Fruit fly (Drosophila melanogaster) ovary, adult (tissue): Measurements from ENCODE around the gene CG31673.
A peak's percentile ranks its signal among the peaks of the same experiment; 100 is the strongest.

Source experiments
- CG17801 ChIP-seq: fragments of 200-800 bp; optimal IDR thresholded peaks from 2 replicates; lab custom pipeline; 2019; ENCODE audit warnings: missing biosample characterization, mild to moderate bottlenecking, missing genetic modification characterization, moderate library complexity; ENCODE audit not compliant: partially characterized antibody

The CG31673 gene

dm6 chr2L:20840006-20840405 lies 10.6 kb downstream of the CG31673 start:
- no peak for TF ChIP-seq CG17801 (GFP tag; lab: Kevin White, UChicago)

- TF ChIP-seq CG17801 (GFP tag; lab: Kevin White, UChicago) = no peak
Observed at dm6 chr2L:20840462-20841038, 11.1 kb downstream of the CG31673 start, which contains the start of gene CG31676. Gene CG31676, plus strand, starts transcription at chr2L:20840750.

- no peak for TF ChIP-seq CG17801 (GFP tag; lab: Kevin White, UChicago)
Observed at dm6 chr2L:20844381-20844780, 15.0 kb downstream of the CG31673 start.

dm6 chr2L:20849000-20849399 lies 19.6 kb downstream of the CG31673 start, which contains the start of gene CG14402:
Gene CG14402, plus strand, starts transcription at chr2L:20849300.
- TF ChIP-seq CG17801 (GFP tag; lab: Kevin White, UChicago) = no peak

- TF ChIP-seq CG17801 (GFP tag; lab: Kevin White, UChicago) = no peak
Observed at dm6 chr2L:20851592-20851991, 22.2 kb downstream of the CG31673 start.

- no peak for TF ChIP-seq CG17801 (GFP tag; lab: Kevin White, UChicago)
Observed at dm6 chr2L:20852092-20852628, 22.8 kb downstream of the CG31673 start, which contains the start of gene twit. Gene twit, plus strand, starts transcription at chr2L:20852578.

- no peak for TF ChIP-seq CG17801 (GFP tag; lab: Kevin White, UChicago)
Observed at dm6 chr2L:20857791-20858190, 28.4 kb downstream of the CG31673 start, which contains the start of gene CG14400. Gene CG14400, minus strand, starts transcription at chr2L:20857891.

dm6 chr2L:20858371-20859340 lies 29.2 kb downstream of the CG31673 start, which contains the start of gene bero:
Gene bero, plus strand, starts transcription at chr2L:20858695.
- TF ChIP-seq CG17801 (GFP tag; lab: Kevin White, UChicago) = no peak

dm6 chr2L:20864764-20865265 lies 35.4 kb downstream of the CG31673 start, which contains the start of gene CG9338:
Gene CG9338, plus strand, starts transcription at chr2L:20865215.
- peak; percentile 73 for TF ChIP-seq CG17801 (GFP tag; lab: Kevin White, UChicago)

dm6 chr2L:20867381-20867780 lies 38.0 kb downstream of the CG31673 start, which contains the start of gene CG31675:
Gene CG31675, plus strand, starts transcription at chr2L:20867755.
- no peak for TF ChIP-seq CG17801 (GFP tag; lab: Kevin White, UChicago)

- no peak for TF ChIP-seq CG17801 (GFP tag; lab: Kevin White, UChicago)
Observed at dm6 chr2L:20868921-20869320, 39.5 kb downstream of the CG31673 start.

- no peak for TF ChIP-seq CG17801 (GFP tag; lab: Kevin White, UChicago)
Observed at dm6 chr2L:20869804-20870295, 40.4 kb downstream of the CG31673 start, which contains the start of gene CG14401. Gene CG14401, plus strand, starts transcription at chr2L:20869854.

- no peak for TF ChIP-seq CG17801 (GFP tag; lab: Kevin White, UChicago)
Observed at dm6 chr2L:20874514-20874913, 45.1 kb downstream of the CG31673 start.

- TF ChIP-seq CG17801 (GFP tag; lab: Kevin White, UChicago) = no peak
Observed at dm6 chr2L:20878052-20878451, 48.6 kb downstream of the CG31673 start.
